Worm (Caenorhabditis elegans) whole organism, midembryonic: ENCODE measurements around the gene T16G1.3.

Experiments
- flt-1 ChIP-seq: fragments of 200-800 bp; sonication (Bioruptor generic); IDR thresholded peaks from 2 replicates; pipeline ENCODE4 v1.3.6; 2022; ENCODE audit warnings: missing genetic modification characterization, missing compliant biosample characterization
- klf-2 ChIP-seq: fragments of 200-800 bp; sonication (Bioruptor generic); conservative IDR thresholded peaks from 2 replicates; pipeline ENCODE4 v1.3.6; 2022; ENCODE audit warnings: missing genetic modification reagents, missing genetic modification characterization, missing compliant biosample characterization
- tab-1 ChIP-seq: fragments of 200-800 bp; sonication (Bioruptor generic); IDR thresholded peaks from 2 replicates; pipeline ENCODE4 v1.3.6; 2022; ENCODE audit warnings: missing genetic modification characterization, missing compliant biosample characterization
- ztf-23 ChIP-seq: fragments of 200-800 bp; sonication (Bioruptor generic); IDR thresholded peaks from 2 replicates; pipeline ENCODE4 v1.3.6; 2022; ENCODE audit warnings: missing genetic modification reagents, missing genetic modification characterization, missing compliant biosample characterization

DNA sequence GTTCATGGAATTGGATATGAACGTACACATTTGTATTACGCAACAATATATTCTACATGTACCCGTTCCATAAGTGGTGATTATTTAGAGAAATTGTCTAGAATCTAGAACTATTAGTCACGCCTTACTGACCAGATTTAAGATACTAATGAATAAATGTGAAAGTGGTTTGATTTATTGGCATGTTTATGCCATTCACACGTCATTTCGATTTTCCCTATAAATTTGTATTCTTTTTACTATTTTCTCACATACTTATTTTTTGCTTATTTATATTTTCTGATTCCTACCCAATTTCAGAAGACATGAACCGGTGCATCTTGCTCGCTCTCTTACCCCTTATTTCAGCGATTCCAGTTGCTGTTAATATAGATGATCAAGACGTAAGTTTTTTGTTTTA is 44.1 kb upstream of the T16G1.3 start, which contains the start of gene F15B9.8:
- no peak for TF ChIP-seq klf-2 (GFP tag; lab: Robert Waterston, UW)
- TF ChIP-seq flt-1 (GFP tag; lab: Robert Waterston, UW) = no peak
- TF ChIP-seq tab-1 (GFP tag; lab: Robert Waterston, UW) = no peak
- TF ChIP-seq ztf-23 = no peak
